Fruit fly (Drosophila melanogaster) whole organism, embryonic: Measurements from ENCODE around the gene Gorab.

Source experiments
- Aef1 ChIP-seq: fragments of 200-800 bp; sonication (Bioruptor generic); IDR thresholded peaks from 3 replicates; pipeline ENCODE4 v1.3.6; 2022; ENCODE audit warnings: missing biosample characterization, missing genetic modification characterization
- Antp ChIP-seq: fragments of 200-800 bp; sonication (Bioruptor generic); optimal IDR thresholded peaks from 3 replicates; lab custom pipeline; 2016; ENCODE audit warnings: missing biosample characterization, missing genetic modification characterization
- CG10209 ChIP-seq: fragments of 200-800 bp; sonication (Bioruptor generic); optimal IDR thresholded peaks from 3 replicates; lab custom pipeline; 2017; ENCODE audit warnings: missing biosample characterization, mild to moderate bottlenecking, missing genetic modification characterization, missing genetic modification reagents
- CG10979 ChIP-seq: fragments of 200-800 bp; sonication (Bioruptor generic); optimal IDR thresholded peaks from 2 replicates; lab custom pipeline; 2018; ENCODE audit warnings: missing biosample characterization, mild to moderate bottlenecking, missing genetic modification characterization, moderate library complexity
- CG11456 ChIP-seq: fragments of 200-800 bp; sonication (Bioruptor generic); IDR thresholded peaks from 3 replicates; pipeline ENCODE4 v1.3.6; 2022; ENCODE audit warnings: missing biosample characterization, missing genetic modification characterization
- CG12299 ChIP-seq: fragments of 200-800 bp; sonication (Bioruptor generic); optimal IDR thresholded peaks from 2 replicates; lab custom pipeline; 2018; ENCODE audit warnings: missing biosample characterization, mild to moderate bottlenecking, missing genetic modification characterization
- CG12391 ChIP-seq: fragments of 200-800 bp; sonication (Bioruptor generic); optimal IDR thresholded peaks from 3 replicates; lab custom pipeline; 2018; ENCODE audit warnings: missing biosample characterization, mild to moderate bottlenecking, missing genetic modification characterization, moderate library complexity
- CG12769 ChIP-seq: fragments of 200-800 bp; sonication (Bioruptor generic); optimal IDR thresholded peaks from 2 replicates; lab custom pipeline; 2019; ENCODE audit warnings: missing biosample characterization, mild to moderate bottlenecking, missing genetic modification characterization, moderate library complexity
- CG13287 ChIP-seq: fragments of 200-800 bp; sonication (Bioruptor generic); IDR thresholded peaks from 2 replicates; pipeline ENCODE4 v1.3.6; 2022; ENCODE audit warnings: missing biosample characterization, missing genetic modification characterization; ENCODE audit not compliant: partially characterized antibody
- CG13894 ChIP-seq: fragments of 200-800 bp; sonication (Bioruptor generic); optimal IDR thresholded peaks from 3 replicates; lab custom pipeline; 2018; ENCODE audit warnings: missing biosample characterization, mild to moderate bottlenecking, missing genetic modification characterization, moderate library complexity
- CG14014 ChIP-seq: fragments of 200-800 bp; sonication (Bioruptor generic); IDR thresholded peaks from 2 replicates; pipeline ENCODE4 v1.3.6; 2022; ENCODE audit warnings: missing biosample characterization, missing genetic modification characterization
- CG16779 ChIP-seq: fragments of 200-800 bp; sonication (Bioruptor generic); IDR thresholded peaks from 2 replicates; pipeline ENCODE4 v1.3.6; 2022; ENCODE audit warnings: missing biosample characterization, missing genetic modification characterization
- CG17568 ChIP-seq: fragments of 200-800 bp; sonication (Bioruptor generic); optimal IDR thresholded peaks from 2 replicates; lab custom pipeline; 2018; ENCODE audit warnings: missing biosample characterization, mild to moderate bottlenecking, missing genetic modification characterization, moderate library complexity
- CG18262 ChIP-seq: fragments of 200-800 bp; optimal IDR thresholded peaks from 3 replicates; lab custom pipeline; 2019; ENCODE audit warnings: missing biosample characterization, mild to moderate bottlenecking, missing genetic modification characterization, moderate library complexity
- CG2678 ChIP-seq: fragments of 200-800 bp; sonication (Bioruptor generic); optimal IDR thresholded peaks from 3 replicates; lab custom pipeline; 2019; ENCODE audit warnings: missing biosample characterization, mild to moderate bottlenecking, missing genetic modification characterization, moderate library complexity
- CG3838 ChIP-seq: fragments of 200-800 bp; sonication (Bioruptor generic); optimal IDR thresholded peaks from 3 replicates; lab custom pipeline; 2016; ENCODE audit warnings: missing biosample characterization, missing genetic modification characterization
- CG42726 ChIP-seq: fragments of 200-800 bp; sonication (Bioruptor generic); IDR thresholded peaks from 2 replicates; pipeline ENCODE4 v1.3.6; 2022; ENCODE audit warnings: missing biosample characterization, missing genetic modification characterization; ENCODE audit not compliant: partially characterized antibody
- CG4282 ChIP-seq: fragments of 200-800 bp; sonication (Bioruptor generic); optimal IDR thresholded peaks from 2 replicates; lab custom pipeline; 2016; ENCODE audit warnings: missing biosample characterization, missing genetic modification characterization
- CG4707 ChIP-seq: fragments of 200-800 bp; sonication (Bioruptor generic); optimal IDR thresholded peaks from 2 replicates; lab custom pipeline; 2018; ENCODE audit warnings: missing biosample characterization, mild to moderate bottlenecking, missing genetic modification characterization, moderate library complexity
- CG5953 ChIP-seq: fragments of 200-800 bp; sonication (Bioruptor generic); IDR thresholded peaks from 2 replicates; pipeline ENCODE4 v1.3.6; 2022; ENCODE audit warnings: missing biosample characterization, missing genetic modification characterization
- CG6254 ChIP-seq: fragments of 200-800 bp; sonication (Bioruptor generic); optimal IDR thresholded peaks from 3 replicates; lab custom pipeline; 2017; ENCODE audit warnings: mild to moderate bottlenecking, missing biosample characterization, missing genetic modification reagents, missing genetic modification characterization
- CG7357 ChIP-seq: fragments of 200-800 bp; sonication (Bioruptor generic); IDR thresholded peaks from 3 replicates; pipeline ENCODE4 v1.3.6; 2022; ENCODE audit warnings: missing biosample characterization, missing genetic modification characterization
- CG7745 ChIP-seq: fragments of 200-800 bp; sonication (Bioruptor generic); optimal IDR thresholded peaks from 2 replicates; lab custom pipeline; 2018; ENCODE audit warnings: missing biosample characterization, mild to moderate bottlenecking, missing genetic modification characterization, moderate library complexity
- CG7928 ChIP-seq: fragments of 200-800 bp; sonication (Bioruptor generic); optimal IDR thresholded peaks from 2 replicates; lab custom pipeline; 2017; ENCODE audit warnings: missing biosample characterization, mild to moderate bottlenecking, missing genetic modification characterization
- CG9609 ChIP-seq: fragments of 200-800 bp; sonication (Bioruptor generic); optimal IDR thresholded peaks from 3 replicates; lab custom pipeline; 2016; ENCODE audit warnings: missing biosample characterization, missing genetic modification characterization
- CkIIα-i1 ChIP-seq: fragments of 200-800 bp; sonication (Bioruptor generic); IDR thresholded peaks from 2 replicates; pipeline ENCODE4 v1.3.6; 2022; ENCODE audit warnings: missing biosample characterization, missing genetic modification characterization
- Dip2 ChIP-seq: fragments of 200-800 bp; sonication (Bioruptor generic); IDR thresholded peaks from 2 replicates; pipeline ENCODE4 v1.3.6; 2022; ENCODE audit warnings: missing biosample characterization, missing genetic modification characterization
- Lpt ChIP-seq: fragments of >200 bp; optimal IDR thresholded peaks from 2 replicates; lab custom pipeline; 2018; ENCODE audit warnings: missing biosample characterization, missing genetic modification characterization
- MBD-R2 ChIP-seq: fragments of 200-800 bp; sonication (Bioruptor generic); IDR thresholded peaks from 2 replicates; pipeline ENCODE4 v1.3.6; 2022; ENCODE audit warnings: missing biosample characterization, missing genetic modification characterization
- Pdp1 ChIP-seq, 2 experiments: fragments of 200-800 bp; sonication (Bioruptor generic); optimal IDR thresholded peaks; 3 replicates each; lab custom pipeline; 2016; ENCODE audit warnings: missing biosample characterization in 2 of 2, missing genetic modification characterization in 2 of 2, mild to moderate bottlenecking in 1 of 2, moderate library complexity in 1 of 2
- Six4 ChIP-seq: fragments of 200-800 bp; sonication (Bioruptor generic); optimal IDR thresholded peaks from 2 replicates; lab custom pipeline; 2016; ENCODE audit warnings: missing biosample characterization, missing genetic modification characterization
- Sox100B ChIP-seq: fragments of 200-800 bp; sonication (Bioruptor generic); optimal IDR thresholded peaks from 3 replicates; lab custom pipeline; 2018; ENCODE audit warnings: missing biosample characterization, mild to moderate bottlenecking, missing genetic modification characterization
- Sry-δ ChIP-seq: fragments of 200-800 bp; sonication (Bioruptor generic); optimal IDR thresholded peaks from 2 replicates; lab custom pipeline; 2016; ENCODE audit warnings: missing biosample characterization, missing genetic modification characterization
- Ssrp ChIP-seq: fragments of 200-800 bp; sonication (Bioruptor generic); optimal IDR thresholded peaks from 2 replicates; lab custom pipeline; 2018; ENCODE audit warnings: missing biosample characterization, mild to moderate bottlenecking, missing genetic modification characterization, moderate library complexity
- bsh ChIP-seq, 2 experiments: fragments of 200-800 bp; sonication (Bioruptor generic); optimal IDR thresholded peaks; 2 replicates each; lab custom pipeline; 2017 to 2018; ENCODE audit warnings: mild to moderate bottlenecking in 2 of 2, missing biosample characterization in 2 of 2, missing genetic modification characterization in 2 of 2, moderate library complexity in 1 of 2
- btn ChIP-seq: fragments of 200-800 bp; sonication (Bioruptor generic); optimal IDR thresholded peaks from 2 replicates; lab custom pipeline; 2016; ENCODE audit warnings: missing biosample characterization, missing genetic modification characterization
- crol ChIP-seq: fragments of 200-800 bp; sonication (Bioruptor generic); IDR thresholded peaks from 2 replicates; pipeline ENCODE4 v1.3.6; 2022; ENCODE audit warnings: missing biosample characterization, missing genetic modification characterization
- crp ChIP-seq, 2 experiments: fragments of 200-800 bp; sonication (Bioruptor generic); optimal IDR thresholded peaks; 2 replicates in 1 of 2; 3 replicates in 1 of 2; lab custom pipeline; 2017; ENCODE audit warnings: missing biosample characterization in 2 of 2, missing genetic modification characterization in 2 of 2, mild to moderate bottlenecking in 1 of 2, moderate library complexity in 1 of 2
- gce ChIP-seq: fragments of 200-800 bp; sonication (Bioruptor generic); IDR thresholded peaks from 3 replicates; pipeline ENCODE4 v1.3.6; 2022; ENCODE audit warnings: missing biosample characterization, missing genetic modification characterization
- gcm ChIP-seq: fragments of 200-800 bp; sonication (Bioruptor generic); optimal IDR thresholded peaks from 2 replicates; lab custom pipeline; 2019; ENCODE audit warnings: missing biosample characterization, mild to moderate bottlenecking, missing genetic modification characterization, moderate library complexity
- gfzf ChIP-seq: fragments of 200-800 bp; sonication (Bioruptor generic); optimal IDR thresholded peaks from 2 replicates; lab custom pipeline; 2016; ENCODE audit warnings: missing biosample characterization, mild to moderate bottlenecking, missing genetic modification characterization, moderate library complexity
- grn ChIP-seq: fragments of 200-800 bp; sonication (Bioruptor generic); optimal IDR thresholded peaks from 3 replicates; lab custom pipeline; 2017; ENCODE audit warnings: missing biosample characterization, missing genetic modification characterization
- knrl ChIP-seq: fragments of 200-800 bp; sonication (Bioruptor generic); IDR thresholded peaks from 3 replicates; pipeline ENCODE4 v1.3.6; 2022; ENCODE audit warnings: missing biosample characterization, missing genetic modification characterization; ENCODE audit not compliant: partially characterized antibody
- ranshi ChIP-seq: fragments of 200-800 bp; sonication (Bioruptor generic); IDR thresholded peaks from 2 replicates; pipeline ENCODE4 v1.3.6; 2022; ENCODE audit warnings: missing biosample characterization, missing genetic modification characterization
- slbo ChIP-seq: fragments of 200-800 bp; sonication (Bioruptor generic); IDR thresholded peaks from 2 replicates; pipeline ENCODE4 v1.3.6; 2022; ENCODE audit warnings: missing biosample characterization, missing genetic modification characterization
- ssp ChIP-seq: fragments of 200-800 bp; sonication (Bioruptor generic); IDR thresholded peaks from 2 replicates; pipeline ENCODE4 v1.3.6; 2022; ENCODE audit warnings: missing biosample characterization, missing genetic modification characterization
- tgo ChIP-seq: fragments of 200-800 bp; sonication (Bioruptor generic); IDR thresholded peaks from 3 replicates; pipeline ENCODE4 v1.3.6; 2022; ENCODE audit warnings: missing biosample characterization, missing genetic modification characterization
- unc-4 ChIP-seq: fragments of 200-800 bp; sonication (Bioruptor generic); IDR thresholded peaks from 2 replicates; pipeline ENCODE4 v1.3.6; 2022; ENCODE audit warnings: missing biosample characterization, missing genetic modification characterization; ENCODE audit not compliant: partially characterized antibody
- unpg ChIP-seq: fragments of 200-800 bp; sonication (Bioruptor generic); optimal IDR thresholded peaks from 3 replicates; lab custom pipeline; 2018; ENCODE audit warnings: missing biosample characterization, mild to moderate bottlenecking, missing genetic modification characterization, moderate library complexity

Gorab gene

DNA sequence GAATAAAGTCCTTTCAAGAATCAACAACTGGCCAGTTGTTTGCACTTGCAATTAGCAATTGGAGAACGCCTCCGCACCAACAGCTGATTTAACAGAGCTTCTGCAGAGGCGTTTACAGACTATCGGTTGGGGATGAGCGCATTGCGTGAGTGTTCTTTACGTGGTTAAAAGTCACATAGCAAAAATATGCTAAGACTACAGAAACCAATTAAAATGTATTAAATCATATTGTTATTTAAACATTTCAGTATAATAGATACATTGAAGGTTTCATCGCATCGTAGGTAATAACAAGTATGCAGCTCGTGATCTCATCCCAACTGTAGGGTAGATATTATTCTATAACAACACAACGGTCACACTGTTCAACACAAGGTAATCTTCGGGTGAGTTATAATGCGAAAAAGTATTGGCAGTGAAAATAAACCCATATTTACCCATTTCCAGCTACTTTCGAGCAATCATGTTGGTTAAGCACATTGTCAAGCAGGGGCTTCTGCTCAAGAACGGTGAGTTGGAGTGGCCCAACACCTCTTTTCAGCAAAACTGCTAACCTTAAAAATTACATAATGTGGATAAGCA, 3.4 kb downstream of the Gorab start, which contains the start of the genes Sec3 and COX7B (continued):
- TF ChIP-seq CG18262 (tag; lab: Kevin White, UChicago) (peak; percentile 60), gce (GFP tag; lab: Robert Waterston, UW) (no peak), Lpt (GFP tag; lab: Kevin White, UChicago) (no peak), CG7928 (peak; percentile 32), ssp (GFP tag; lab: Robert Waterston, UW) (peak; percentile 28; the same call in 1 of the 2 replicates), grn (no peak), Dip2 (GFP tag; lab: Robert Waterston, UW) (no peak), CG7357 (GFP tag; lab: Robert Waterston, UW) (0 out of 3 replicates have a peak, but pooled peaks have one; percentile 34), btn (GFP tag; lab: Kevin White, UChicago) (peak; percentile 10), tgo (GFP tag; lab: Robert Waterston, UW) (peak; percentile 64; the same call in 2 of the 3 replicates), knrl (GFP tag; lab: Robert Waterston, UW) (peak; percentile 97), CG4282 (peak; percentile 12), Pdp1 (GFP tag; optimal IDR thresholded peaks at IDR 0.05; lab: Kevin White, UChicago) (peak; percentile 64 to 96), CG42726 (GFP tag; lab: Robert Waterston, UW) (peak; percentile 67; the same call in 1 of the 2 replicates), CG17568 (GFP tag; lab: Kevin White, UChicago) (peak; percentile 52), CG9609 (GFP tag; lab: Kevin White, UChicago) (peak; percentile 26), CG12769 (tag; lab: Kevin White, UChicago) (peak; percentile 84), gfzf (GFP tag; lab: Kevin White, UChicago) (peak; percentile 82), unc-4 (GFP tag; lab: Robert Waterston, UW) (peak; percentile 95), CG12299 (tag; lab: Kevin White, UChicago) (peak; percentile 64), bsh (GFP tag; optimal IDR thresholded peaks at IDR 0.05; lab: Kevin White, UChicago) (peak in 1 of 2 experiments; percentile 55), ranshi (GFP tag; lab: Robert Waterston, UW) (0 out of 2 replicates have a peak, but pooled peaks have one; percentile 33), CG14014 (no peak), CG5953 (no peak), slbo (peak; percentile 77), Six4 (GFP tag; lab: Kevin White, UChicago) (peak; percentile 6), CG12391 (tag; lab: Kevin White, UChicago) (peak; percentile 80), CG2678 (tag; lab: Kevin White, UChicago) (peak; percentile 74), Sox100B (GFP tag; lab: Kevin White, UChicago) (peak; percentile 20), CG16779 (GFP tag; lab: Robert Waterston, UW) (no peak), crol (GFP tag; lab: Robert Waterston, UW) (no peak), crp (GFP tag; optimal IDR thresholded peaks at IDR 0.05; lab: Kevin White, UChicago) (peak; percentile 51 to 95), MBD-R2 (GFP tag; lab: Robert Waterston, UW) (peak; percentile 88), CG13894 (tag; lab: Kevin White, UChicago) (peak; percentile 65), CG10209 (GFP tag; lab: Kevin White, UChicago) (peak; percentile 49), Ssrp (peak; percentile 51), CG7745 (tag; lab: Kevin White, UChicago) (no peak), Antp (GFP tag; lab: Kevin White, UChicago) (peak; percentile 30), CkIIα-i1 (no peak), Sry-δ (GFP tag; lab: Kevin White, UChicago) (peak; percentile 88), CG4707 (GFP tag; lab: Kevin White, UChicago) (no peak), CG13287 (peak; percentile 98), gcm (GFP tag; lab: Kevin White, UChicago) (peak; percentile 42), CG3838 (no peak), CG6254 (GFP tag; lab: Kevin White, UChicago) (no peak), CG10979 (tag; lab: Kevin White, UChicago) (peak; percentile 62), unpg (peak; percentile 63), Aef1 (GFP tag; lab: Robert Waterston, UW) (peak; percentile 44; the same call in 2 of the 3 replicates), CG11456 (GFP tag; lab: Robert Waterston, UW) (no peak)
